Worm (Caenorhabditis elegans) whole organism, young adult: ENCODE measurements around the gene ZK637.14.

Experiments
- B0035.1 ChIP-seq: sonication (generic microtip); optimal IDR thresholded peaks from 2 replicates; lab custom pipeline; 2016; ENCODE audit warnings: missing genetic modification characterization, mild to moderate bottlenecking, missing compliant biosample characterization, missing genotype, missing genetic modification reagents
- B0261.1 ChIP-seq: sonication (generic microtip); optimal IDR thresholded peaks from 2 replicates; lab custom pipeline; 2016; ENCODE audit warnings: mild to moderate bottlenecking, missing genetic modification characterization, moderate library complexity, missing compliant biosample characterization
- B0336.3 ChIP-seq: fragments of 200-800 bp; sonication (Bioruptor generic); IDR thresholded peaks from 2 replicates; pipeline ENCODE4 v1.3.6; 2022; ENCODE audit warnings: missing genetic modification characterization, missing compliant biosample characterization
- D2030.7 ChIP-seq: fragments of 200-800 bp; sonication (Bioruptor generic); IDR thresholded peaks from 2 replicates; pipeline ENCODE4 v1.3.6; 2022; ENCODE audit warnings: missing genetic modification reagents, missing genetic modification characterization, missing compliant biosample characterization
- F10E7.11 ChIP-seq: sonication (generic microtip); optimal IDR thresholded peaks from 2 replicates; lab custom pipeline; 2017; ENCODE audit warnings: mild to moderate bottlenecking, missing genetic modification characterization, moderate library complexity, missing compliant biosample characterization
- F22D6.2 ChIP-seq: sonication (generic microtip); optimal IDR thresholded peaks from 2 replicates; lab custom pipeline; 2016; ENCODE audit warnings: mild to moderate bottlenecking, missing genetic modification characterization, missing compliant biosample characterization
- F23B12.7 ChIP-seq: sonication (generic microtip); optimal IDR thresholded peaks from 2 replicates; lab custom pipeline; 2017; ENCODE audit warnings: missing genetic modification characterization, mild to moderate bottlenecking, missing compliant biosample characterization, antibody characterized with exemption, moderate library complexity; ENCODE audit not compliant: insufficient read depth
- F33H1.4 ChIP-seq: fragments of 200-800 bp; sonication (Bioruptor generic); IDR thresholded peaks from 2 replicates; pipeline ENCODE4 v1.3.6; 2022; ENCODE audit warnings: missing genetic modification reagents, missing genetic modification characterization, missing compliant biosample characterization
- F39B2.1 ChIP-seq: fragments of 200-800 bp; sonication (Bioruptor generic); IDR thresholded peaks from 2 replicates; pipeline ENCODE4 v1.3.6; 2022; ENCODE audit warnings: missing genetic modification reagents, missing genetic modification characterization, missing compliant biosample characterization
- F57A8.1 ChIP-seq: fragments of 200-800 bp; sonication (Bioruptor generic); optimal IDR thresholded peaks from 2 replicates; lab custom pipeline; 2018; ENCODE audit warnings: mild to moderate bottlenecking, missing genetic modification characterization, moderate library complexity, missing compliant biosample characterization
- K11D2.4 ChIP-seq: fragments of 200-800 bp; sonication (Bioruptor generic); IDR thresholded peaks from 2 replicates; pipeline ENCODE4 v1.3.6; 2022; ENCODE audit warnings: missing genetic modification reagents, missing genetic modification characterization, missing compliant biosample characterization
- Y53F4B.3 ChIP-seq: fragments of 200-800 bp; sonication (Bioruptor generic); IDR thresholded peaks from 2 replicates; pipeline ENCODE4 v1.3.6; 2022; ENCODE audit warnings: missing genetic modification reagents, missing genetic modification characterization, missing compliant biosample characterization
- Y53G8AR.9 ChIP-seq: fragments of 200-800 bp; sonication (Bioruptor generic); conservative IDR thresholded peaks from 2 replicates; pipeline ENCODE4 v1.3.6; 2022; ENCODE audit warnings: missing genetic modification reagents, missing genetic modification characterization, missing compliant biosample characterization
- Y67H2A.10 ChIP-seq: fragments of 200-800 bp; sonication (Bioruptor generic); conservative IDR thresholded peaks from 2 replicates; pipeline ENCODE4 v1.3.6; 2022; ENCODE audit warnings: missing genetic modification reagents, missing genetic modification characterization, missing compliant biosample characterization
- Y95B8A.8 ChIP-seq: fragments of 200-800 bp; sonication (Bioruptor generic); IDR thresholded peaks from 2 replicates; pipeline ENCODE4 v1.3.6; 2022; ENCODE audit warnings: missing genetic modification reagents, missing genetic modification characterization, missing compliant biosample characterization
- aptf-3 ChIP-seq: fragments of 200-800 bp; sonication (Bioruptor generic); IDR thresholded peaks from 2 replicates; pipeline ENCODE4 v1.3.6; 2022; ENCODE audit warnings: missing genetic modification characterization, missing compliant biosample characterization
- attf-3 ChIP-seq: fragments of 200-800 bp; sonication (Bioruptor generic); conservative IDR thresholded peaks from 2 replicates; pipeline ENCODE4 v1.3.6; 2022; ENCODE audit warnings: missing genetic modification reagents, missing genetic modification characterization, missing compliant biosample characterization
- attf-5 ChIP-seq: fragments of 200-800 bp; sonication (Bioruptor generic); optimal IDR thresholded peaks from 2 replicates; lab custom pipeline; 2018; ENCODE audit warnings: mild to moderate bottlenecking, missing genetic modification characterization, missing compliant biosample characterization
- ceh-58 ChIP-seq: fragments of 200-800 bp; sonication (Bioruptor generic); IDR thresholded peaks from 2 replicates; pipeline ENCODE4 v1.3.6; 2022; ENCODE audit warnings: missing genetic modification characterization, missing compliant biosample characterization
- ceh-91 ChIP-seq: fragments of 200-800 bp; sonication (Bioruptor generic); IDR thresholded peaks from 2 replicates; pipeline ENCODE4 v1.3.6; 2022; ENCODE audit warnings: missing genetic modification reagents, missing genetic modification characterization, missing compliant biosample characterization
- dox-1 ChIP-seq: fragments of 200-800 bp; sonication (Bioruptor generic); IDR thresholded peaks from 2 replicates; pipeline ENCODE4 v1.3.6; 2022; ENCODE audit warnings: missing genetic modification reagents, missing genetic modification characterization, missing compliant biosample characterization
- egl-18 ChIP-seq: fragments of 200-800 bp; sonication (Bioruptor generic); IDR thresholded peaks from 2 replicates; pipeline ENCODE4 v1.3.6; 2022; ENCODE audit warnings: missing genetic modification reagents, missing genetic modification characterization, missing compliant biosample characterization
- egl-44 ChIP-seq: fragments of 200-800 bp; sonication (Bioruptor generic); IDR thresholded peaks from 2 replicates; pipeline ENCODE4 v1.3.6; 2022; ENCODE audit warnings: missing genetic modification reagents, missing genetic modification characterization, missing compliant biosample characterization
- fkh-3 ChIP-seq: sonication (generic microtip); optimal IDR thresholded peaks from 2 replicates; lab custom pipeline; 2016; ENCODE audit warnings: mild to moderate bottlenecking, missing genetic modification characterization, missing compliant biosample characterization
- gei-17 ChIP-seq: fragments of 200-800 bp; sonication (Bioruptor generic); optimal IDR thresholded peaks from 2 replicates; lab custom pipeline; 2018; ENCODE audit warnings: mild to moderate bottlenecking, missing genetic modification characterization, missing compliant biosample characterization
- hmg-1.2 ChIP-seq: fragments of 200-800 bp; sonication (Bioruptor generic); IDR thresholded peaks from 2 replicates; pipeline ENCODE4 v1.3.6; 2022; ENCODE audit warnings: missing genetic modification reagents, missing genetic modification characterization, missing compliant biosample characterization
- hmg-20 ChIP-seq: fragments of 200-800 bp; sonication (Bioruptor generic); IDR thresholded peaks from 2 replicates; pipeline ENCODE4 v1.3.6; 2022; ENCODE audit warnings: missing genetic modification reagents, missing genetic modification characterization, missing compliant biosample characterization
- hrde-1 ChIP-seq: sonication (generic microtip); optimal IDR thresholded peaks from 2 replicates; lab custom pipeline; 2016; ENCODE audit warnings: missing genetic modification characterization, mild to moderate bottlenecking, missing compliant biosample characterization, moderate library complexity, missing genotype, missing genetic modification reagents, borderline replicate concordance
- let-526 ChIP-seq: fragments of 200-800 bp; sonication (Bioruptor generic); IDR thresholded peaks from 2 replicates; pipeline ENCODE4 v1.3.6; 2022; ENCODE audit warnings: missing genetic modification reagents, missing genetic modification characterization, missing compliant biosample characterization
- lin-26 ChIP-seq: fragments of 200-800 bp; sonication (Bioruptor generic); IDR thresholded peaks from 2 replicates; pipeline ENCODE4 v1.3.6; 2022; ENCODE audit warnings: missing genetic modification reagents, missing genetic modification characterization, missing compliant biosample characterization
- lin-54 ChIP-seq: fragments of 200-800 bp; sonication (Bioruptor generic); optimal IDR thresholded peaks from 2 replicates; lab custom pipeline; 2018; ENCODE audit warnings: mild to moderate bottlenecking, missing genetic modification characterization, missing compliant biosample characterization
- lir-1 ChIP-seq: fragments of 200-800 bp; sonication (Bioruptor generic); conservative IDR thresholded peaks from 2 replicates; pipeline ENCODE4 v1.3.6; 2022; ENCODE audit warnings: missing genetic modification reagents, missing genetic modification characterization, missing compliant biosample characterization
- lsl-1 ChIP-seq: fragments of 200-800 bp; sonication (Bioruptor generic); optimal IDR thresholded peaks from 2 replicates; lab custom pipeline; 2018; ENCODE audit warnings: mild to moderate bottlenecking, missing genetic modification characterization, moderate library complexity, missing compliant biosample characterization
- lsy-27 ChIP-seq: sonication (generic microtip); optimal IDR thresholded peaks from 2 replicates; lab custom pipeline; 2017; ENCODE audit warnings: missing genetic modification characterization, mild to moderate bottlenecking, missing compliant biosample characterization, antibody characterized with exemption, missing genotype, borderline replicate concordance; ENCODE audit not compliant: insufficient read depth
- madf-3 ChIP-seq: fragments of 200-800 bp; sonication (Bioruptor generic); IDR thresholded peaks from 2 replicates; pipeline ENCODE4 v1.3.6; 2022; ENCODE audit warnings: missing genetic modification reagents, missing genetic modification characterization, missing compliant biosample characterization
- mcd-1 ChIP-seq: fragments of 200-800 bp; sonication (Bioruptor generic); IDR thresholded peaks from 2 replicates; pipeline ENCODE4 v1.3.6; 2022; ENCODE audit warnings: missing genetic modification reagents, missing genetic modification characterization, missing compliant biosample characterization
- nfya-1 ChIP-seq: sonication (generic microtip); optimal IDR thresholded peaks from 2 replicates; lab custom pipeline; 2017; ENCODE audit warnings: antibody characterized with exemption, missing compliant biosample characterization, missing genetic modification characterization, borderline replicate concordance; ENCODE audit not compliant: insufficient read depth
- nhr-80 ChIP-seq: sonication (generic microtip); optimal IDR thresholded peaks from 2 replicates; lab custom pipeline; 2016; ENCODE audit warnings: missing genetic modification characterization, missing compliant biosample characterization
- nhr-90 ChIP-seq: sonication (generic microtip); optimal IDR thresholded peaks from 2 replicates; lab custom pipeline; 2016; ENCODE audit warnings: missing genotype, mild to moderate bottlenecking, missing genetic modification characterization, missing compliant biosample characterization
- pha-4 ChIP-seq: fragments of 150-350 bp; sonication (generic microtip); optimal IDR thresholded peaks from 2 replicates; lab custom pipeline; 2014; ENCODE audit warnings: missing biosample characterization, missing genetic modification reagents, missing genetic modification characterization
- sdz-38 ChIP-seq: sonication (generic microtip); optimal IDR thresholded peaks from 2 replicates; lab custom pipeline; 2016; ENCODE audit warnings: missing genotype, missing genetic modification characterization, missing compliant biosample characterization
- snpc-3.4 ChIP-seq: sonication (generic microtip); optimal IDR thresholded peaks from 2 replicates; lab custom pipeline; 2017; ENCODE audit warnings: missing genetic modification characterization, mild to moderate bottlenecking, missing compliant biosample characterization, antibody characterized with exemption, moderate library complexity, missing genotype, missing genetic modification reagents
- tbp1 ChIP-seq: fragments of 200-800 bp; sonication (Bioruptor generic); optimal IDR thresholded peaks from 2 replicates; lab custom pipeline; 2018; ENCODE audit warnings: mild to moderate bottlenecking, missing genetic modification characterization, missing compliant biosample characterization
- tbx-9 ChIP-seq: sonication (generic microtip); optimal IDR thresholded peaks from 2 replicates; lab custom pipeline; 2016; ENCODE audit warnings: borderline replicate concordance, missing genetic modification characterization, inconsistent platforms, missing compliant biosample characterization
- tlf-1 ChIP-seq: fragments of 200-800 bp; sonication (Bioruptor generic); optimal IDR thresholded peaks from 2 replicates; lab custom pipeline; 2018; ENCODE audit warnings: mild to moderate bottlenecking, missing genetic modification characterization, missing compliant biosample characterization
- unc-62 ChIP-seq: fragments of 150-350 bp; optimal IDR thresholded peaks from 2 replicates; lab custom pipeline; 2014; ENCODE audit warnings: missing biosample characterization, missing genetic modification reagents, missing genetic modification characterization
- xnd-1 ChIP-seq: sonication (generic microtip); optimal IDR thresholded peaks from 2 replicates; lab custom pipeline; 2016; ENCODE audit warnings: missing genotype, missing genetic modification reagents, missing genetic modification characterization, missing compliant biosample characterization
- ztf-28 ChIP-seq: fragments of 200-800 bp; sonication (Bioruptor generic); IDR thresholded peaks from 2 replicates; pipeline ENCODE4 v1.3.6; 2022; ENCODE audit warnings: missing genetic modification reagents, missing genetic modification characterization, missing compliant biosample characterization

The ZK637.14 gene

DNA sequence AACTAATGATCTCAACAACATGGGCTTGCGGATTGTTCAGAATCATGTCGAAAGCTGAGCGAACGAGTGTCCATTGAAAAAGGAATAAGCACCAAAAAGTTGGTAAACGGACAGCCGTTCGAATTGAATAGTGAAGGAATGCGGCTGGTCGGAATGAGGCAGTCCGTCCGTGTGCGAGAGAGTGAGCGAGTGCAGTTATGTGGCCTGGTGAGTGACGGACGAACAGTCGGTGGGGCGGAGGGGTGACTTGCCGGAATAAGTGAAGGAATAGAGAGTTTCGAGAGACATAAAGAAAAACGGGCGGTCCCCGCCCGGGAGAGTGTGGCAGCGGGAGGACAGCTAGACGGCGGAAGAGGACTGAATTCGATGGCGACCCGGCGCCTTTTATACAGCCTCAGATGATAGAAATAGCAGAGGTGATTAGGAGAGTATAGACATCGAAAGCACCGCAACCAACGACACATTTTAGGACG, 23.6 kb downstream of the ZK637.14 start (continued):
- TF ChIP-seq lsy-27 (tag; lab: Kevin White, UChicago) (no peak), fkh-3 (tag; lab: Kevin White, UChicago) (no peak), unc-62 (no peak), Y95B8A.8 (GFP tag; lab: Robert Waterston, UW) (no peak), lir-1 (GFP tag; lab: Robert Waterston, UW) (0 out of 2 replicates have a peak, but pooled peaks have one; percentile 19), lin-26 (GFP tag; lab: Robert Waterston, UW) (peak; percentile 74), mcd-1 (peak; percentile 78), madf-3 (GFP tag; lab: Robert Waterston, UW) (0 out of 2 replicates have a peak, but pooled peaks have one; percentile 28), tlf-1 (GFP tag; lab: Kevin White, UChicago) (peak; percentile 69), ztf-28 (GFP tag; lab: Robert Waterston, UW) (no peak), let-526 (GFP tag; lab: Robert Waterston, UW) (peak; percentile 79; the same call in 1 of the 2 replicates), attf-5 (GFP tag; lab: Kevin White, UChicago) (peak; percentile 72), Y53G8AR.9 (GFP tag; lab: Robert Waterston, UW) (peak; percentile 83), B0035.1 (peak; percentile 16), ceh-58 (GFP tag; lab: Robert Waterston, UW) (no peak), hrde-1 (tag; lab: Kevin White, UChicago) (no peak), F10E7.11 (no peak), B0336.3 (GFP tag; lab: Robert Waterston, UW) (peak; percentile 85; the same call in 1 of the 2 replicates), Y53F4B.3 (GFP tag; lab: Robert Waterston, UW) (no peak), egl-44 (peak; percentile 86), tbx-9 (tag; lab: Kevin White, UChicago) (no peak), F33H1.4 (GFP tag; lab: Robert Waterston, UW) (no peak), nfya-1 (tag; lab: Kevin White, UChicago) (no peak), nhr-80 (tag; lab: Kevin White, UChicago) (peak; percentile 98), K11D2.4 (peak; percentile 84), D2030.7 (no peak), pha-4 (tag; lab: Kevin White, UChicago) (peak; percentile 13), attf-3 (GFP tag; lab: Robert Waterston, UW) (no peak), hmg-20 (GFP tag; lab: Robert Waterston, UW) (peak; percentile 63; the same call in 1 of the 2 replicates), hmg-1.2 (GFP tag; lab: Robert Waterston, UW) (peak; percentile 83), snpc-3.4 (no peak), B0261.1 (tag; lab: Kevin White, UChicago) (no peak), F22D6.2 (tag; lab: Kevin White, UChicago) (peak; percentile 52), F39B2.1 (no peak), egl-18 (GFP tag; lab: Robert Waterston, UW) (no peak), sdz-38 (tag; lab: Kevin White, UChicago) (no peak), dox-1 (GFP tag; lab: Robert Waterston, UW) (peak; percentile 94), F57A8.1 (GFP tag; lab: Kevin White, UChicago) (peak; percentile 46), nhr-90 (tag; lab: Kevin White, UChicago) (peak; percentile 80), aptf-3 (GFP tag; lab: Robert Waterston, UW) (no peak), Y67H2A.10 (GFP tag; lab: Robert Waterston, UW) (no peak), ceh-91 (GFP tag; lab: Robert Waterston, UW) (no peak), xnd-1 (tag; lab: Kevin White, UChicago) (no peak), lin-54 (GFP tag; lab: Kevin White, UChicago) (peak; percentile 57), gei-17 (GFP tag; lab: Kevin White, UChicago) (peak; percentile 74), lsl-1 (GFP tag; lab: Kevin White, UChicago) (no peak), tbp1 (GFP tag; lab: Kevin White, UChicago) (peak; percentile 67), F23B12.7 (tag; lab: Kevin White, UChicago) (no peak)
